Worm (Caenorhabditis elegans) whole organism, dauer: ENCODE data around the gene skpo-1.

ENCODE experiments used
- unc-62 ChIP-seq: sonication (generic microtip); optimal IDR thresholded peaks from 2 replicates; lab custom pipeline; 2017; ENCODE audit warnings: missing biosample characterization, missing genetic modification reagents, missing genetic modification characterization

Gene skpo-1

ce11 chrII:8353288-8353687 is 51.4 kb downstream of the skpo-1 start:
- no peak for TF ChIP-seq unc-62 (GFP tag; lab: Kevin White, UChicago)
